Worm (Caenorhabditis elegans) whole organism, L1 larva: ENCODE measurements around the gene F40A3.2.

Source experiments
- efl-3 ChIP-seq: fragments of 200-800 bp; sonication (Bioruptor generic); optimal IDR thresholded peaks from 2 replicates; lab custom pipeline; 2018; ENCODE audit warnings: mild to moderate bottlenecking, missing genetic modification characterization, missing compliant biosample characterization
- snpc-4 ChIP-seq: fragments of 150-350 bp; optimal IDR thresholded peaks from 2 replicates; lab custom pipeline; 2014; ENCODE audit warnings: missing biosample characterization, missing genetic modification characterization

DNA sequence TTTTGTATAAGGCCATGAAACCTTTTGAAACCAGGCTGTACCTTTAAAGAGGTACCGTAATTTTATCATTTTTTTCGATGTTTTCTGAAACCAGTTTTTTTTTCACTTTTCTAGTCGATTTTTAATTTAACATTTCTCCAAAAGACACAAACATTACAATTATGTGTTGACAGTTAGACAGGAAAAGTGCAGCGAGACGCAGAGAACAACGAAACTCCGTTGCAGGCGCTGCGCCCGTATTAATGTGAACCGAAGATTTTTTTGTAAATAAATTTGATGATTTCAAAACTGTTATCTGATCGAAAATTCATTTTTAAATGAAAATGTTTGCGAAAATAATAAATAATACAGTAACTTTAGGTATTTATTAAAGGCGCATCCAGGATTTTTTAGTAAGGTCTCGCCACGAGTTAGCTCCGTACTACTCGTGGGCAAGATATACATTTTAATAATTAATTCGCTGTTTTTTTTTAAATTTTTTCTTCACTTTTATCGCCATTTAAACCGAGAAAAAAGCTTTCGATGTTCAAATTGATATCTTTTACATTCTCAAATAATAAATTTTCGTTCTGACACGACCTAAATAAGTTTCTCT lies 1.7 kb upstream of the F40A3.2 start, which contains the start of gene F40A3.3:
- TF ChIP-seq snpc-4 (no peak), efl-3 (GFP tag; lab: Kevin White, UChicago) (no peak)
